Fruit fly (Drosophila melanogaster): ENCODE data around the gene RanBP3.

The RanBP3 gene

dm6 chr3R:23788406-23789021, 35.9 kb upstream of the RanBP3 start (continued):
- no peak for TF ChIP-seq bowl (GFP tag; IDR thresholded peaks at IDR 0.05)
- TF ChIP-seq CG15073 (GFP tag; optimal IDR thresholded peaks at IDR 0.05), result no peak
- no peak for TF ChIP-seq Nf-YB (GFP tag; optimal IDR thresholded peaks at IDR 0.05)
- no peak for TF ChIP-seq CG4617 (GFP tag; optimal IDR thresholded peaks at IDR 0.05; ENCODE audit: borderline replicate concordance)
- no peak for TF ChIP-seq Kr (GFP tag; optimal IDR thresholded peaks at IDR 0.05)
- TF ChIP-seq twi (tag; optimal IDR thresholded peaks at IDR 0.05), result no peak
- no peak for TF ChIP-seq Aef1 (GFP tag; IDR thresholded peaks at IDR 0.05)
- TF ChIP-seq Tbp (GFP tag; optimal IDR thresholded peaks at IDR 0.05), result no peak
- TF ChIP-seq ro (GFP tag; IDR thresholded peaks at IDR 0.05), result no peak
- no peak; the same call in 2 of the 3 replicates for TF ChIP-seq CG6791 (GFP tag; IDR thresholded peaks at IDR 0.05; ENCODE audit: partially characterized antibody)
- no peak for TF ChIP-seq Mes4 (GFP tag; optimal IDR thresholded peaks at IDR 0.05)
- no peak for TF ChIP-seq B-H2 (GFP tag; optimal IDR thresholded peaks at IDR 0.05)
- TF ChIP-seq pan (optimal IDR thresholded peaks at IDR 0.05), result no peak
- TF ChIP-seq pan (GFP tag; optimal IDR thresholded peaks at IDR 0.05 in 1 of 2, IDR thresholded peaks at IDR 0.05 in 1 of 2), result peak in 1 of 2 experiments; percentile 19
- TF ChIP-seq ab (GFP tag; optimal IDR thresholded peaks at IDR 0.05), result no peak
- no peak for TF ChIP-seq onecut (GFP tag; IDR thresholded peaks at IDR 0.05)
- TF ChIP-seq fru (optimal IDR thresholded peaks at IDR 0.05), result no peak
- TF ChIP-seq GATAe (GFP tag; conservative IDR thresholded peaks at IDR 0.05), result no peak
- no peak for TF ChIP-seq CG32767 (GFP tag; IDR thresholded peaks at IDR 0.05)
- no peak for TF ChIP-seq emc (GFP tag; optimal IDR thresholded peaks at IDR 0.05)
- no peak for TF ChIP-seq sr (GFP tag; IDR thresholded peaks at IDR 0.05)
- TF ChIP-seq bbx (GFP tag; IDR thresholded peaks at IDR 0.05; ENCODE audit: partially characterized antibody), result no peak
- TF ChIP-seq Dip3 (GFP tag; optimal IDR thresholded peaks at IDR 0.05), result no peak
- no peak for TF ChIP-seq CG30403 (GFP tag; optimal IDR thresholded peaks at IDR 0.05)
- peak; percentile 2 for TF ChIP-seq dmrt99B (tag; optimal IDR thresholded peaks at IDR 0.05)
- TF ChIP-seq vnd (GFP tag; IDR thresholded peaks at IDR 0.05; ENCODE audit: partially characterized antibody), result no peak
- TF ChIP-seq lola (GFP tag; optimal IDR thresholded peaks at IDR 0.05), result no peak
- no peak for TF ChIP-seq CG18476 (GFP tag; optimal IDR thresholded peaks at IDR 0.05)
- TF ChIP-seq CG3065 (GFP tag; optimal IDR thresholded peaks at IDR 0.05), result no peak
- TF ChIP-seq Myb (GFP tag; optimal IDR thresholded peaks at IDR 0.05), result no peak
- no peak for TF ChIP-seq CG17385 (GFP tag; optimal IDR thresholded peaks at IDR 0.05)
- peak; percentile 69 for TF ChIP-seq nom (GFP tag; optimal IDR thresholded peaks at IDR 0.05)
- TF ChIP-seq CG11504 (tag; optimal IDR thresholded peaks at IDR 0.05), result no peak
- no peak for TF ChIP-seq CG11398 (GFP tag; optimal IDR thresholded peaks at IDR 0.05)
- TF ChIP-seq D (optimal IDR thresholded peaks at IDR 0.05), result no peak
- TF ChIP-seq D (GFP tag; optimal IDR thresholded peaks at IDR 0.05), result no peak
- no peak for TF ChIP-seq vfl (GFP tag; optimal IDR thresholded peaks at IDR 0.05)
- peak; percentile 54; the same call in 1 of the 2 replicates for TF ChIP-seq chm (GFP tag; IDR thresholded peaks at IDR 0.05)
- TF ChIP-seq CG12299 (tag; optimal IDR thresholded peaks at IDR 0.05), result no peak
- no peak for TF ChIP-seq CG1792 (GFP tag; optimal IDR thresholded peaks at IDR 0.05)
- no peak for TF ChIP-seq CG17186 (GFP tag; optimal IDR thresholded peaks at IDR 0.05)
- TF ChIP-seq Nf-YA (GFP tag; IDR thresholded peaks at IDR 0.05), result no peak
- no peak for TF ChIP-seq sd (tag; optimal IDR thresholded peaks at IDR 0.05)
- TF ChIP-seq Meics (GFP tag; optimal IDR thresholded peaks at IDR 0.05), result peak; percentile 38
- TF ChIP-seq CG2712 (tag; optimal IDR thresholded peaks at IDR 0.05), result peak; percentile 16
- TF ChIP-seq row (GFP tag; IDR thresholded peaks at IDR 0.05), result peak; percentile 34; the same call in 1 of the 3 replicates
- no peak for TF ChIP-seq CG5245 (GFP tag; optimal IDR thresholded peaks at IDR 0.05)
- peak; percentile 43; the same call in 1 of the 2 replicates for TF ChIP-seq vvl (GFP tag; IDR thresholded peaks at IDR 0.05)
- no peak for TF ChIP-seq CG30431 (GFP tag; optimal IDR thresholded peaks at IDR 0.05)
- no peak for TF ChIP-seq salm (tag; optimal IDR thresholded peaks at IDR 0.05)
- TF ChIP-seq p53 (GFP tag; optimal IDR thresholded peaks at IDR 0.05), result no peak
- TF ChIP-seq stwl (tag; optimal IDR thresholded peaks at IDR 0.05), result no peak
